Worm (Caenorhabditis elegans): ENCODE data around the gene Y38C1AA.7.
"Not testable (repeated sequence)": the region's sequence is repeated elsewhere in the genome, so short reads cannot be mapped to it uniquely, and the experiment has no call there.

DNA sequence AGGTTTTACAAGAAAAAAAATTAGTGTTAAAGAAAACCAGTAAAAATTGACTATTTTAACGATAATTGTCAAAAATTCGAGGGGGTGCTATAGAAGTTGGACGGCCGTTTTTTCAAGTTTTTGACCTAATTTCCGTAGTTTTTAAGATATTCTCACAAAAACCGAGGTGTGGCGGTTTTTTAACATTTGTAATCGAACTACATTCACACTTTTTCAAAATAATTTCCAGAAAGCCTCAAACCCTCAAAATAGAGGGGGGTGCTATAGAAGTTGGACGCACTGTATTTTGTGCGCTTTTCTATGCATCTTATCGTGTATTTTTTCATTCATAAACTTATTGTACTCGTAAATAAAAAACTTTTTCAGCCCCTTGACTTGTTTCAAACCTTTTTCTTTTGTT is 47.4 kb upstream of the Y38C1AA.7 start, which contains the start of gene F29C4.4:
- not testable (repeated sequence) for TF ChIP-seq lin-13 (GFP tag; optimal IDR thresholded peaks at IDR 0.05); unc-39 (tag; optimal IDR thresholded peaks at IDR 0.05); elt-3 (tag; optimal IDR thresholded peaks at IDR 0.05); aly-2 (tag; optimal IDR thresholded peaks at IDR 0.05)

Measured in whole organism, L2 larva.